Worm (Caenorhabditis elegans) whole organism, early embryonic: ENCODE data around the gene sri-60.

Experiments used
- B0310.2 ChIP-seq: sonication (generic microtip); optimal IDR thresholded peaks from 2 replicates; lab custom pipeline; 2016; ENCODE audit warnings: mild to moderate bottlenecking, missing genetic modification characterization, missing compliant biosample characterization
- F13C5.2 ChIP-seq: sonication (generic microtip); optimal IDR thresholded peaks from 2 replicates; lab custom pipeline; 2017; ENCODE audit warnings: mild to moderate bottlenecking, missing genetic modification characterization, inconsistent platforms, missing compliant biosample characterization
- aly-1 ChIP-seq: sonication (generic microtip); optimal IDR thresholded peaks from 2 replicates; lab custom pipeline; 2016; ENCODE audit warnings: missing genetic modification characterization, missing compliant biosample characterization
- ama-1 ChIP-seq: fragments of 150-350 bp; optimal IDR thresholded peaks from 2 replicates; lab custom pipeline; 2014
- ceh-13 ChIP-seq: fragments of 200-800 bp; sonication (Bioruptor generic); optimal IDR thresholded peaks from 2 replicates; lab custom pipeline; 2018; ENCODE audit warnings: mild to moderate bottlenecking, missing genetic modification characterization, missing compliant biosample characterization
- ceh-36 ChIP-seq: sonication (generic microtip); optimal IDR thresholded peaks from 2 replicates; lab custom pipeline; 2016; ENCODE audit warnings: missing genetic modification characterization, inconsistent platforms, missing compliant biosample characterization
- ets-7 ChIP-seq: sonication (generic microtip); optimal IDR thresholded peaks from 2 replicates; lab custom pipeline; 2016; ENCODE audit warnings: missing genotype, missing genetic modification characterization, missing compliant biosample characterization
- flt-1 ChIP-seq: fragments of 200-800 bp; sonication (Bioruptor generic); IDR thresholded peaks from 2 replicates; pipeline ENCODE4 v1.3.6; 2022; ENCODE audit warnings: missing genetic modification characterization, missing compliant biosample characterization
- hmbx-1 ChIP-seq: sonication (generic microtip); optimal IDR thresholded peaks from 2 replicates; lab custom pipeline; 2016; ENCODE audit warnings: mild to moderate bottlenecking, missing genetic modification characterization, missing compliant biosample characterization
- hmg-4 ChIP-seq: fragments of 200-800 bp; sonication (Bioruptor generic); optimal IDR thresholded peaks from 2 replicates; lab custom pipeline; 2018; ENCODE audit warnings: mild to moderate bottlenecking, missing genetic modification characterization, missing compliant biosample characterization
- hnd-1 ChIP-seq: sonication (generic microtip); optimal IDR thresholded peaks from 2 replicates; lab custom pipeline; 2016; ENCODE audit warnings: missing genetic modification characterization, missing compliant biosample characterization
- pes-1 ChIP-seq: fragments of 200-800 bp; sonication (Bioruptor generic); IDR thresholded peaks from 2 replicates; pipeline ENCODE4 v1.3.6; 2022; ENCODE audit warnings: missing genetic modification reagents, missing genetic modification characterization, missing compliant biosample characterization
- scrt-1 ChIP-seq: fragments of 200-800 bp; sonication (Bioruptor generic); IDR thresholded peaks from 2 replicates; pipeline ENCODE4 v1.3.6; 2022; ENCODE audit warnings: missing genetic modification characterization, missing compliant biosample characterization
- sea-1 ChIP-seq: fragments of 200-800 bp; sonication (Bioruptor generic); conservative IDR thresholded peaks from 2 replicates; pipeline ENCODE4 v1.3.6; 2022; ENCODE audit warnings: missing genetic modification characterization, missing compliant biosample characterization
- tbx-11 ChIP-seq: fragments of 200-800 bp; sonication (Bioruptor generic); IDR thresholded peaks from 2 replicates; pipeline ENCODE4 v1.3.6; 2022; ENCODE audit warnings: missing genetic modification characterization, missing compliant biosample characterization
- tbx-37 ChIP-seq: fragments of 200-800 bp; sonication (Bioruptor generic); conservative IDR thresholded peaks from 2 replicates; pipeline ENCODE4 v1.3.6; 2022; ENCODE audit warnings: missing genetic modification reagents, missing genetic modification characterization, missing compliant biosample characterization
- tra-4 ChIP-seq: sonication (generic microtip); optimal IDR thresholded peaks from 2 replicates; lab custom pipeline; 2017; ENCODE audit warnings: missing genetic modification characterization, missing compliant biosample characterization

The sri-60 gene

ce11 chrII:2702757-2703156 lies at the start of gene sri-60:
Gene sri-60, minus strand, starts transcription at chrII:2702857.
- TF ChIP-seq hmg-4 (no peak), ama-1 (lab: Kevin White, UChicago) (no peak), tra-4 (tag; lab: Kevin White, UChicago) (no peak), ceh-36 (no peak), tbx-37 (GFP tag; lab: Robert Waterston, UW) (no peak), pes-1 (GFP tag; lab: Robert Waterston, UW) (no peak), flt-1 (GFP tag; lab: Robert Waterston, UW) (no peak), scrt-1 (GFP tag; lab: Robert Waterston, UW) (no peak), sea-1 (GFP tag; lab: Robert Waterston, UW) (no peak), B0310.2 (no peak), F13C5.2 (tag; lab: Kevin White, UChicago) (no peak)

- TF ChIP-seq ceh-13 (no peak), hmg-4 (no peak), scrt-1 (GFP tag; lab: Robert Waterston, UW) (no peak), tbx-11 (GFP tag; lab: Robert Waterston, UW) (no peak), hmbx-1 (tag; lab: Kevin White, UChicago) (no peak), hnd-1 (tag; lab: Kevin White, UChicago) (no peak), aly-1 (tag; lab: Kevin White, UChicago) (no peak), ceh-36 (no peak), tra-4 (tag; lab: Kevin White, UChicago) (no peak), flt-1 (GFP tag; lab: Robert Waterston, UW) (no peak)
These were observed 48.6 kb upstream of the sri-60 start for ce11 chrII:2751278-2751677.

- TF ChIP-seq hnd-1 (tag; lab: Kevin White, UChicago) (no peak), F13C5.2 (tag; lab: Kevin White, UChicago) (no peak), ets-7 (tag; lab: Kevin White, UChicago) (no peak), tbx-37 (GFP tag; lab: Robert Waterston, UW) (no peak), ama-1 (lab: Kevin White, UChicago) (no peak), pes-1 (GFP tag; lab: Robert Waterston, UW) (no peak)
These were observed 47.0 kb upstream of the sri-60 start, which contains the start of gene F29A7.4 for ce11 chrII:2749595-2750048. Gene F29A7.4, plus strand, starts transcription at chrII:2749998.

ce11 chrII:2747956-2748621 lies 45.4 kb upstream of the sri-60 start:
- TF ChIP-seq flt-1 (GFP tag; lab: Robert Waterston, UW), result no peak
- TF ChIP-seq tra-4 (tag; lab: Kevin White, UChicago), result no peak
- no peak for TF ChIP-seq F13C5.2 (tag; lab: Kevin White, UChicago)
- TF ChIP-seq aly-1 (tag; lab: Kevin White, UChicago), result no peak
- TF ChIP-seq hmg-4, result no peak
- TF ChIP-seq tbx-11 (GFP tag; lab: Robert Waterston, UW), result no peak
- no peak for TF ChIP-seq hmbx-1 (tag; lab: Kevin White, UChicago)
- TF ChIP-seq scrt-1 (GFP tag; lab: Robert Waterston, UW), result no peak

ce11 chrII:2742251-2742650 lies 39.6 kb upstream of the sri-60 start, which contains the start of gene T05A8.7:
Gene T05A8.7, minus strand, starts transcription at chrII:2742351.
- TF ChIP-seq ceh-13 (no peak), hmbx-1 (tag; lab: Kevin White, UChicago) (no peak), ceh-36 (no peak), tbx-37 (GFP tag; lab: Robert Waterston, UW) (no peak)

- TF ChIP-seq flt-1 (GFP tag; lab: Robert Waterston, UW) (no peak), tbx-37 (GFP tag; lab: Robert Waterston, UW) (no peak), ceh-36 (no peak), pes-1 (GFP tag; lab: Robert Waterston, UW) (no peak), tra-4 (tag; lab: Kevin White, UChicago) (no peak), scrt-1 (GFP tag; lab: Robert Waterston, UW) (0 out of 2 replicates have a peak, but pooled peaks have one; percentile 47), hmbx-1 (tag; lab: Kevin White, UChicago) (no peak), sea-1 (GFP tag; lab: Robert Waterston, UW) (no peak)
These were observed 38.7 kb upstream of the sri-60 start for ce11 chrII:2741405-2741804.

ce11 chrII:2739619-2740018 lies 37.0 kb upstream of the sri-60 start, which contains the start of gene T05A8.6:
Gene T05A8.6, minus strand, starts transcription at chrII:2739719.
- no peak for TF ChIP-seq ceh-36
- TF ChIP-seq tbx-11 (GFP tag; lab: Robert Waterston, UW), result no peak
- no peak for TF ChIP-seq pes-1 (GFP tag; lab: Robert Waterston, UW)
- TF ChIP-seq ets-7 (tag; lab: Kevin White, UChicago), result no peak
- TF ChIP-seq flt-1 (GFP tag; lab: Robert Waterston, UW), result no peak
- no peak for TF ChIP-seq F13C5.2 (tag; lab: Kevin White, UChicago)
- TF ChIP-seq aly-1 (tag; lab: Kevin White, UChicago), result no peak
- no peak for TF ChIP-seq sea-1 (GFP tag; lab: Robert Waterston, UW)
- TF ChIP-seq tra-4 (tag; lab: Kevin White, UChicago), result no peak
- TF ChIP-seq ceh-13, result no peak
- TF ChIP-seq tbx-37 (GFP tag; lab: Robert Waterston, UW), result no peak
- TF ChIP-seq ama-1 (lab: Kevin White, UChicago), result no peak
- TF ChIP-seq hmbx-1 (tag; lab: Kevin White, UChicago), result no peak
- TF ChIP-seq B0310.2, result no peak
- no peak for TF ChIP-seq scrt-1 (GFP tag; lab: Robert Waterston, UW)
- TF ChIP-seq hmg-4, result no peak
- TF ChIP-seq hnd-1 (tag; lab: Kevin White, UChicago), result no peak
